Fruit fly (Drosophila melanogaster): ENCODE measurements around the gene CG11964.

Gene CG11964

dm6 chr3R:8931777-8932345 is 13.0 kb downstream of the CG11964 start, which contains the start of gene pyd (continued):
- TF ChIP-seq bab2 (GFP tag; optimal IDR thresholded peaks at IDR 0.05) (peak; percentile 46), hkb (optimal IDR thresholded peaks at IDR 0.05) (peak; percentile 55), hkb (GFP tag; IDR thresholded peaks at IDR 0.05) (peak; percentile 55), CG7271 (tag; optimal IDR thresholded peaks at IDR 0.05) (no peak), CG33213 (GFP tag; optimal IDR thresholded peaks at IDR 0.05) (peak; percentile 56), z (GFP tag; IDR thresholded peaks at IDR 0.05) (no peak), NFAT (GFP tag; IDR thresholded peaks at IDR 0.05) (peak; percentile 39; the same call in 1 of the 2 replicates), pzg (GFP tag; optimal IDR thresholded peaks at IDR 0.05) (peak; percentile 52), CG9797 (GFP tag; optimal IDR thresholded peaks at IDR 0.05) (peak; percentile 48), fd64A (GFP tag; optimal IDR thresholded peaks at IDR 0.05) (peak; percentile 39), Sin3A (optimal IDR thresholded peaks at IDR 0.05) (peak; percentile 60), peb (GFP tag; IDR thresholded peaks at IDR 0.05) (no peak), bbx (GFP tag; IDR thresholded peaks at IDR 0.05; ENCODE audit: partially characterized antibody) (peak; percentile 71), Drgx (GFP tag; IDR thresholded peaks at IDR 0.05) (no peak; the same call in 1 of the 2 replicates), sens (GFP tag) (peak; percentile 96), jumu (GFP tag; optimal IDR thresholded peaks at IDR 0.05) (peak; percentile 54), bsh (GFP tag; optimal IDR thresholded peaks at IDR 0.05) (peak in 1 of 2 experiments; percentile 37), CG17612 (GFP tag; IDR thresholded peaks at IDR 0.05) (no peak), dimm (GFP tag; IDR thresholded peaks at IDR 0.05) (no peak), CG18599 (GFP tag; optimal IDR thresholded peaks at IDR 0.05) (peak; percentile 58), CG14965 (GFP tag; optimal IDR thresholded peaks at IDR 0.05; ENCODE audit: borderline replicate concordance) (no peak), amos (GFP tag; IDR thresholded peaks at IDR 0.05; ENCODE audit: partially characterized antibody) (peak; percentile 51; the same call in 1 of the 2 replicates), cas (GFP tag; IDR thresholded peaks at IDR 0.05) (no peak), bcd (GFP tag; optimal IDR thresholded peaks at IDR 0.05) (peak; percentile 41), run (tag; optimal IDR thresholded peaks at IDR 0.05) (peak; percentile 22), Hr51 (GFP tag; optimal IDR thresholded peaks at IDR 0.05) (peak; percentile 60 to 63), CG7839 (tag; optimal IDR thresholded peaks at IDR 0.05) (peak; percentile 69), CG32772 (GFP tag; IDR thresholded peaks at IDR 0.05) (no peak), gem (tag; optimal IDR thresholded peaks at IDR 0.05) (peak; percentile 69), inv (GFP tag; IDR thresholded peaks at IDR 0.05; ENCODE audit: partially characterized antibody) (peak; percentile 21; the same call in 1 of the 2 replicates), CG13424 (tag; optimal IDR thresholded peaks at IDR 0.05) (peak; percentile 65), pnt (GFP tag; optimal IDR thresholded peaks at IDR 0.05) (peak; percentile 46), ftz-f1 (GFP tag; optimal IDR thresholded peaks at IDR 0.05) (peak; percentile 49), Sry-β (GFP tag; optimal IDR thresholded peaks at IDR 0.05) (peak; percentile 100), ind (GFP tag; optimal IDR thresholded peaks at IDR 0.05) (peak; percentile 53), Mes4 (GFP tag; optimal IDR thresholded peaks at IDR 0.05) (peak; percentile 7), CG16863 (GFP tag; optimal IDR thresholded peaks at IDR 0.05) (peak; percentile 37), CG6765 (GFP tag; optimal IDR thresholded peaks at IDR 0.05) (no peak), nerfin-1 (tag; optimal IDR thresholded peaks at IDR 0.05) (peak; percentile 58), CG12104 (GFP tag; optimal IDR thresholded peaks at IDR 0.05) (peak; percentile 13), HLHmδ (GFP tag; optimal IDR thresholded peaks at IDR 0.05) (peak; percentile 83), cad (GFP tag; optimal IDR thresholded peaks at IDR 0.05) (no peak), ab (GFP tag; optimal IDR thresholded peaks at IDR 0.05) (no peak), CG1602 (GFP tag; optimal IDR thresholded peaks at IDR 0.05) (peak; percentile 36), CG11247 (GFP tag; IDR thresholded peaks at IDR 0.05) (no peak), ewg (GFP tag; optimal IDR thresholded peaks at IDR 0.05) (peak; percentile 77), Eip74EF (GFP tag; optimal IDR thresholded peaks at IDR 0.05) (peak in 1 of 2 experiments; percentile 26), Lpt (GFP tag; optimal IDR thresholded peaks at IDR 0.05) (no peak), CG18011 (GFP tag; optimal IDR thresholded peaks at IDR 0.05) (peak; percentile 43), NC2α (GFP tag; optimal IDR thresholded peaks at IDR 0.05) (peak; percentile 30)

Measured in whole organism, embryonic.